Worm (Caenorhabditis elegans) whole organism, young adult: ENCODE measurements around the gene cyp-31A5.

Source experiments
- F37B4.10 ChIP-seq: fragments of 200-800 bp; sonication (Bioruptor generic); IDR thresholded peaks from 2 replicates; pipeline ENCODE4 v1.3.6; 2022; ENCODE audit warnings: missing genetic modification characterization, missing compliant biosample characterization
- Y56A3A.18 ChIP-seq: fragments of 200-800 bp; sonication (Bioruptor generic); IDR thresholded peaks from 2 replicates; pipeline ENCODE4 v1.3.6; 2022; ENCODE audit warnings: missing genetic modification reagents, missing genetic modification characterization, missing compliant biosample characterization
- dox-1 ChIP-seq: fragments of 200-800 bp; sonication (Bioruptor generic); IDR thresholded peaks from 2 replicates; pipeline ENCODE4 v1.3.6; 2022; ENCODE audit warnings: missing genetic modification reagents, missing genetic modification characterization, missing compliant biosample characterization
- egrh-3 ChIP-seq: fragments of 200-800 bp; sonication (Bioruptor generic); IDR thresholded peaks from 2 replicates; pipeline ENCODE4 v1.3.6; 2022; ENCODE audit warnings: missing genetic modification reagents, missing genetic modification characterization, missing compliant biosample characterization
- let-607 ChIP-seq, 2 experiments: fragments of 200-800 bp in 1 of 2; sonication (Bioruptor generic) in 1 of 2; sonication (generic microtip) in 1 of 2; optimal IDR thresholded peaks; 2 replicates each; lab custom pipeline; 2016 to 2018; ENCODE audit warnings: mild to moderate bottlenecking in 2 of 2, missing compliant biosample characterization in 2 of 2, missing genetic modification characterization in 2 of 2, moderate library complexity in 2 of 2, missing genotype in 1 of 2
- repo-1 ChIP-seq: sonication (generic microtip); optimal IDR thresholded peaks from 2 replicates; lab custom pipeline; 2017; ENCODE audit warnings: mild to moderate bottlenecking, missing genetic modification characterization, missing compliant biosample characterization
- snpc-1.1 ChIP-seq: sonication (generic microtip); optimal IDR thresholded peaks from 2 replicates; lab custom pipeline; 2017; ENCODE audit warnings: missing genetic modification characterization, mild to moderate bottlenecking, missing compliant biosample characterization, antibody characterized with exemption, moderate library complexity, missing genotype, missing genetic modification reagents; ENCODE audit not compliant: insufficient read depth
- ztf-26 ChIP-seq: sonication (generic microtip); optimal IDR thresholded peaks from 2 replicates; lab custom pipeline; 2017; ENCODE audit warnings: missing genetic modification characterization, missing compliant biosample characterization

DNA sequence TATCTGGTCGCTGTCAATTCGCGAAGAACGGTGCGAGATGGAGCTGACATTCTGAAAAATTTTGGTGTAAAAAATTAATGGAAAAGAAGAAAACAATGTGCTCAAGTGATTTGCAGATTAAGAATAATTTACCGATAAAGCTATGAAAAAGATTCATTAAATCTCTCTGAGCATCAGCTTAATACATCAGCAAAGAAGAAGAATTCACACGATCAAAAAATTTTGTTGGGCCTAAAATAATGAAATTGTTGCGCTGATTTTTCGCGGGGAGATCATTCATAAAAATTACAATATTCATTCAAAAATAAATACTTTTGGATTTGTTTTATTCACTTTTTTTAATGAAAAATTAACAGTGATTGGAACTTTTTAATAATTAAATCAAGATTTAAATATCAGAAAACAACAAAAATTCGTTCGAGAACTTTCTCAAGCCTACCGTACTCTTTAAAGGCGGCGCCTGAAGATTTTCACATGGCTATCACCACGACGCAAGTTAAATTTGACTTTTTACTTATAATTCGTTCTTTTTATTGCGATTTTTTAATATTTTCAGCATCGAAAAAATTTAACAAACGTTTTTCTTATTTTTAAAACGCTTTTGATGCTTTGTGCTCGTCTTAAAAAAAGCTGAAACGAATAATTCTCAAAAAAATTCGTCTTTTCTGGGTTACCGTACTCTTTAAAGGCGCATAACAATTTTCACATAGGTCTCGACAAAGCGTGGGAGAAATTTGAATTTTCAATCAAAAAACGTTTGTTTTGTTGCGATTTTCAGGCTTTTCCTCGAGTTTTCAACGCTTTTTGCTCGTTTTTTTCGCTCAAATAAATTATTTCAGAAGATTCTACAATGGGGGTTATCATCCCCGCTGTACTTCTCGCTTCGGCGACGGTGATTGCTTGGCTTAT lies at the start of gene cyp-31A5, which contains the start of gene memi-2:
- TF ChIP-seq snpc-1.1 (no peak), repo-1 (tag; lab: Kevin White, UChicago) (no peak), let-607 (tag; optimal IDR thresholded peaks at IDR 0.05; lab: Kevin White, UChicago) (no peak), ztf-26 (tag; lab: Kevin White, UChicago) (no peak), Y56A3A.18 (GFP tag; lab: Robert Waterston, UW) (no peak), egrh-3 (GFP tag; lab: Robert Waterston, UW) (no peak), F37B4.10 (GFP tag; lab: Robert Waterston, UW) (no peak), dox-1 (no peak)
